Fruit fly (Drosophila melanogaster) whole organism, embryonic: ENCODE results near the gene Cyp310a1.

ENCODE experiments used
- C15 ChIP-seq: fragments of 200-800 bp; sonication (Bioruptor generic); IDR thresholded peaks from 3 replicates; pipeline ENCODE4 v1.3.6; 2022; ENCODE audit warnings: missing biosample characterization, missing genetic modification characterization
- CG10147 ChIP-seq: fragments of 200-800 bp; sonication (Bioruptor generic); optimal IDR thresholded peaks from 2 replicates; lab custom pipeline; 2019; ENCODE audit warnings: missing biosample characterization, mild to moderate bottlenecking, missing genetic modification characterization, moderate library complexity
- CG10431 ChIP-seq: fragments of 200-800 bp; sonication (Bioruptor generic); optimal IDR thresholded peaks from 3 replicates; lab custom pipeline; 2018; ENCODE audit warnings: missing biosample characterization, mild to moderate bottlenecking, missing genetic modification characterization
- CG10959 ChIP-seq: fragments of 200-800 bp; sonication (Bioruptor generic); IDR thresholded peaks from 2 replicates; pipeline ENCODE4 v1.3.6; 2022; ENCODE audit warnings: missing biosample characterization, missing genetic modification characterization
- CG11504 ChIP-seq: fragments of 200-800 bp; sonication (Bioruptor generic); optimal IDR thresholded peaks from 3 replicates; lab custom pipeline; 2019; ENCODE audit warnings: missing biosample characterization, mild to moderate bottlenecking, missing genetic modification characterization, moderate library complexity
- CG11560 ChIP-seq: fragments of 200-800 bp; sonication (Bioruptor generic); IDR thresholded peaks from 3 replicates; pipeline ENCODE4 v1.3.6; 2022; ENCODE audit warnings: missing biosample characterization, missing genetic modification characterization
- CG14710 ChIP-seq: fragments of 200-800 bp; sonication (Bioruptor generic); optimal IDR thresholded peaks from 3 replicates; lab custom pipeline; 2019; ENCODE audit warnings: missing biosample characterization, mild to moderate bottlenecking, missing genetic modification characterization, moderate library complexity
- CG15011 ChIP-seq: fragments of 200-800 bp; sonication (Bioruptor generic); optimal IDR thresholded peaks from 3 replicates; lab custom pipeline; 2018; ENCODE audit warnings: missing biosample characterization, mild to moderate bottlenecking, missing genetic modification characterization
- CG15073 ChIP-seq: fragments of 200-800 bp; sonication (Bioruptor generic); optimal IDR thresholded peaks from 2 replicates; lab custom pipeline; 2016; ENCODE audit warnings: missing biosample characterization, missing genetic modification characterization
- CG17385 ChIP-seq: fragments of 200-800 bp; sonication (Bioruptor generic); optimal IDR thresholded peaks from 3 replicates; lab custom pipeline; 2018; ENCODE audit warnings: missing biosample characterization, mild to moderate bottlenecking, missing genetic modification characterization
- CG18011 ChIP-seq: fragments of 200-800 bp; sonication (Bioruptor generic); optimal IDR thresholded peaks from 2 replicates; lab custom pipeline; 2017; ENCODE audit warnings: missing biosample characterization, missing genetic modification characterization, mild to moderate bottlenecking, moderate library complexity, missing genotype
- CG18764 ChIP-seq: fragments of 200-800 bp; sonication (Bioruptor generic); optimal IDR thresholded peaks from 3 replicates; lab custom pipeline; 2016; ENCODE audit warnings: missing biosample characterization, missing genetic modification characterization
- CG2129 ChIP-seq: fragments of 200-800 bp; sonication (Bioruptor generic); IDR thresholded peaks from 2 replicates; pipeline ENCODE4 v1.3.6; 2022; ENCODE audit warnings: missing biosample characterization, missing genetic modification characterization; ENCODE audit not compliant: partially characterized antibody
- CG4282 ChIP-seq: fragments of 200-800 bp; sonication (Bioruptor generic); optimal IDR thresholded peaks from 2 replicates; lab custom pipeline; 2016; ENCODE audit warnings: missing biosample characterization, missing genetic modification characterization
- CG4328 ChIP-seq: fragments of 200-800 bp; sonication (Bioruptor generic); optimal IDR thresholded peaks from 3 replicates; lab custom pipeline; 2017; ENCODE audit warnings: missing biosample characterization, missing genetic modification reagents, missing genetic modification characterization
- CG4730 ChIP-seq: fragments of 200-800 bp; sonication (Bioruptor generic); IDR thresholded peaks from 2 replicates; pipeline ENCODE4 v1.3.6; 2022; ENCODE audit warnings: missing biosample characterization, missing genetic modification characterization
- CG4820 ChIP-seq: fragments of 200-800 bp; sonication (Bioruptor generic); optimal IDR thresholded peaks from 3 replicates; lab custom pipeline; 2016; ENCODE audit warnings: missing biosample characterization, missing genetic modification characterization
- CG7786 ChIP-seq: fragments of 200-800 bp; sonication (Bioruptor generic); optimal IDR thresholded peaks from 2 replicates; lab custom pipeline; 2016; ENCODE audit warnings: missing biosample characterization, missing genetic modification characterization
- CG8924 ChIP-seq: fragments of 200-800 bp; optimal IDR thresholded peaks from 3 replicates; lab custom pipeline; 2019; ENCODE audit warnings: missing biosample characterization, mild to moderate bottlenecking, missing genetic modification characterization, moderate library complexity
- CG9215 ChIP-seq: fragments of 200-800 bp; sonication (Bioruptor generic); IDR thresholded peaks from 2 replicates; pipeline ENCODE4 v1.3.6; 2022; ENCODE audit warnings: missing biosample characterization, missing genetic modification characterization
- CoRest ChIP-seq: fragments of 200-800 bp; sonication (Bioruptor generic); optimal IDR thresholded peaks from 3 replicates; lab custom pipeline; 2018; ENCODE audit warnings: missing biosample characterization, mild to moderate bottlenecking, missing genetic modification characterization, moderate library complexity
- Dfd ChIP-seq, 2 experiments: fragments of >200 bp; optimal IDR thresholded peaks; 2 replicates each; lab custom pipeline; 2017; ENCODE audit warnings: missing biosample characterization in 2 of 2, missing genetic modification characterization in 2 of 2
- Dip2 ChIP-seq: fragments of 200-800 bp; sonication (Bioruptor generic); IDR thresholded peaks from 2 replicates; pipeline ENCODE4 v1.3.6; 2022; ENCODE audit warnings: missing biosample characterization, missing genetic modification characterization
- Doc3 ChIP-seq: fragments of 200-800 bp; sonication (Bioruptor generic); IDR thresholded peaks from 3 replicates; pipeline ENCODE4 v1.3.6; 2022; ENCODE audit warnings: missing biosample characterization, missing genetic modification characterization; ENCODE audit not compliant: partially characterized antibody
- Hmx ChIP-seq: fragments of 200-800 bp; sonication (Bioruptor generic); optimal IDR thresholded peaks from 2 replicates; lab custom pipeline; 2016; ENCODE audit warnings: missing biosample characterization, missing genetic modification characterization
- Hr3 ChIP-seq: fragments of 200-800 bp; sonication (Bioruptor generic); optimal IDR thresholded peaks from 3 replicates; lab custom pipeline; 2016; ENCODE audit warnings: missing biosample characterization, missing genetic modification characterization
- Jarid2 ChIP-seq: fragments of 200-800 bp; sonication (Bioruptor generic); optimal IDR thresholded peaks from 3 replicates; lab custom pipeline; 2017; ENCODE audit warnings: mild to moderate bottlenecking, missing biosample characterization, missing genetic modification reagents, missing genetic modification characterization
- NK7.1 ChIP-seq: fragments of 200-800 bp; sonication (Bioruptor generic); optimal IDR thresholded peaks from 3 replicates; lab custom pipeline; 2016; ENCODE audit warnings: missing biosample characterization, missing genetic modification characterization
- Sin3A ChIP-seq: fragments of >200 bp; optimal IDR thresholded peaks from 2 replicates; lab custom pipeline; 2018
- Usf ChIP-seq: fragments of 200-800 bp; sonication (Bioruptor generic); optimal IDR thresholded peaks from 2 replicates; lab custom pipeline; 2017; ENCODE audit warnings: missing genotype, missing biosample characterization, missing genetic modification characterization
- Xrp1 ChIP-seq: fragments of 200-800 bp; sonication (Bioruptor generic); IDR thresholded peaks from 2 replicates; pipeline ENCODE4 v1.3.6; 2022; ENCODE audit warnings: missing biosample characterization, missing genetic modification characterization
- ac ChIP-seq: fragments of 200-800 bp; sonication (Bioruptor generic); optimal IDR thresholded peaks from 3 replicates; lab custom pipeline; 2017; ENCODE audit warnings: missing biosample characterization, mild to moderate bottlenecking, missing genetic modification characterization
- ato ChIP-seq: fragments of 200-800 bp; sonication (Bioruptor generic); IDR thresholded peaks from 2 replicates; pipeline ENCODE4 v1.3.6; 2022; ENCODE audit warnings: missing biosample characterization, missing genetic modification characterization; ENCODE audit not compliant: partially characterized antibody
- ci ChIP-seq: fragments of 200-800 bp; sonication (Bioruptor generic); IDR thresholded peaks from 3 replicates; pipeline ENCODE4 v1.3.6; 2022; ENCODE audit warnings: missing biosample characterization, missing genetic modification characterization
- crol ChIP-seq: fragments of 200-800 bp; sonication (Bioruptor generic); IDR thresholded peaks from 2 replicates; pipeline ENCODE4 v1.3.6; 2022; ENCODE audit warnings: missing biosample characterization, missing genetic modification characterization
- dati ChIP-seq: fragments of 200-800 bp; sonication (Bioruptor generic); IDR thresholded peaks from 2 replicates; pipeline ENCODE4 v1.3.6; 2022; ENCODE audit warnings: missing biosample characterization, missing genetic modification characterization
- dm ChIP-seq: fragments of 200-800 bp; sonication (Bioruptor generic); optimal IDR thresholded peaks from 3 replicates; lab custom pipeline; 2016; ENCODE audit warnings: missing biosample characterization, missing genetic modification characterization
- exex ChIP-seq: fragments of 200-800 bp; sonication (Bioruptor generic); optimal IDR thresholded peaks from 4 replicates; lab custom pipeline; 2018; ENCODE audit warnings: missing biosample characterization, mild to moderate bottlenecking, missing genetic modification characterization, moderate library complexity
- gsb ChIP-seq: fragments of 200-800 bp; sonication (Bioruptor generic); IDR thresholded peaks from 2 replicates; pipeline ENCODE4 v1.3.6; 2022; ENCODE audit warnings: missing biosample characterization, missing genetic modification characterization
- hkb ChIP-seq, 2 experiments: fragments of 200-800 bp in 1 of 2; fragments of >200 bp in 1 of 2; sonication (Bioruptor generic) in 1 of 2; IDR thresholded peaks in 1 of 2; optimal IDR thresholded peaks in 1 of 2; 2 replicates each; pipeline versions ENCODE4 v1.3.6 to Lab custom; 2017 to 2022; ENCODE audit warnings: missing biosample characterization in 1 of 2, missing genetic modification characterization in 1 of 2
- jigr1 ChIP-seq: fragments of 200-800 bp; sonication (Bioruptor generic); IDR thresholded peaks from 3 replicates; pipeline ENCODE4 v1.3.6; 2022; ENCODE audit warnings: missing biosample characterization, missing genetic modification characterization
- jumu ChIP-seq: fragments of 200-800 bp; sonication (Bioruptor generic); optimal IDR thresholded peaks from 3 replicates; lab custom pipeline; 2016; ENCODE audit warnings: missing biosample characterization, missing genetic modification characterization
- lov ChIP-seq, 2 experiments: fragments of 200-800 bp in 1 of 2; fragments of >200 bp in 1 of 2; sonication (Bioruptor generic) in 1 of 2; IDR thresholded peaks in 1 of 2; optimal IDR thresholded peaks in 1 of 2; 2 replicates in 1 of 2; 3 replicates in 1 of 2; pipeline versions ENCODE4 v1.3.6 to Lab custom; 2017 to 2022; ENCODE audit warnings: missing biosample characterization in 1 of 2, missing genetic modification characterization in 1 of 2
- nau ChIP-seq: fragments of 200-800 bp; sonication (Bioruptor generic); optimal IDR thresholded peaks from 3 replicates; lab custom pipeline; 2017; ENCODE audit warnings: missing biosample characterization, mild to moderate bottlenecking, missing genetic modification characterization, missing genetic modification reagents
- nerfin-1 ChIP-seq: fragments of 200-800 bp; sonication (Bioruptor generic); optimal IDR thresholded peaks from 3 replicates; lab custom pipeline; 2019; ENCODE audit warnings: missing biosample characterization, mild to moderate bottlenecking, missing genetic modification characterization, moderate library complexity
- oc ChIP-seq: fragments of 200-800 bp; sonication (Bioruptor generic); optimal IDR thresholded peaks from 2 replicates; lab custom pipeline; 2018; ENCODE audit warnings: missing biosample characterization, mild to moderate bottlenecking, missing genetic modification characterization, moderate library complexity
- otp ChIP-seq: fragments of 200-800 bp; sonication (Bioruptor generic); IDR thresholded peaks from 3 replicates; pipeline ENCODE4, ENCODE4 v1.3.6; 2022; ENCODE audit warnings: missing biosample characterization, missing genetic modification characterization
- ranshi ChIP-seq: fragments of 200-800 bp; sonication (Bioruptor generic); IDR thresholded peaks from 2 replicates; pipeline ENCODE4 v1.3.6; 2022; ENCODE audit warnings: missing biosample characterization, missing genetic modification characterization
- slbo ChIP-seq: fragments of 200-800 bp; sonication (Bioruptor generic); IDR thresholded peaks from 2 replicates; pipeline ENCODE4 v1.3.6; 2022; ENCODE audit warnings: missing biosample characterization, missing genetic modification characterization
- tap ChIP-seq: fragments of 200-800 bp; optimal IDR thresholded peaks from 3 replicates; lab custom pipeline; 2019; ENCODE audit warnings: missing biosample characterization, mild to moderate bottlenecking, missing genetic modification characterization, moderate library complexity
- tx ChIP-seq: fragments of 200-800 bp; sonication (Bioruptor generic); optimal IDR thresholded peaks from 2 replicates; lab custom pipeline; 2016; ENCODE audit warnings: missing biosample characterization, missing genetic modification characterization

The Cyp310a1 gene

DNA sequence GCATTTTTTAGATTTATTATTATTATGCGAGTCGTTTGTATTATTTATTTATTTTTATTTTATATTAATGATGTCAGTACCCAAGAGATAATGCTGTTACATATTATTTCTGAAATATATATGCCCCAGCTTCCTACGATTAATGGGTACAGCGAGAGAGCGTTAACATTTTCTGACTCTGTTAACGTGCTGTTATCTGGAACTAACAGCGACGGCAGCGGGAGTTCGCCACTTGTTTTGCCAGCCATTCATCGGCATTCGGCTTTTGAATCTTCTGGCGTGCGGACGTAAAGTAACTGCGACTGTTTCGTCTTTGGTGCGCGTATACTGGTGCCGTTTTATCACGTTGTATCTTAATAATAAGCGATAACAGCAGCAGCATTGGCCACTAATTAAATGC is 35.8 kb downstream of the Cyp310a1 start, which contains the start of gene MESR3 (continued):
- peak; percentile 77 for TF ChIP-seq ranshi (GFP tag; lab: Robert Waterston, UW)
- TF ChIP-seq Jarid2 (GFP tag; lab: Kevin White, UChicago) = peak; percentile 95
- peak; percentile 66 for TF ChIP-seq nerfin-1 (tag; lab: Kevin White, UChicago)
- no peak for TF ChIP-seq CG4282
- no peak for TF ChIP-seq dm
- no peak for TF ChIP-seq gsb (GFP tag; lab: Robert Waterston, UW)
- TF ChIP-seq CG4328 (GFP tag; lab: Kevin White, UChicago) = peak; percentile 66
- peak; percentile 77 for TF ChIP-seq CG8924 (tag; lab: Kevin White, UChicago)
- TF ChIP-seq Dip2 (GFP tag; lab: Robert Waterston, UW) = no peak
- TF ChIP-seq ac (GFP tag; lab: Kevin White, UChicago) = no peak
- TF ChIP-seq tap (tag; lab: Kevin White, UChicago) = peak; percentile 78
- no peak for TF ChIP-seq jigr1 (GFP tag; lab: Robert Waterston, UW)
- TF ChIP-seq CG18011 (GFP tag; lab: Kevin White, UChicago) = no peak
- peak; percentile 85 for TF ChIP-seq CG11504
- TF ChIP-seq Usf = no peak
- TF ChIP-seq dati (GFP tag; lab: Robert Waterston, UW) = no peak
- TF ChIP-seq C15 = no peak
- TF ChIP-seq CG15073 = no peak
- TF ChIP-seq CG10431 (GFP tag; lab: Kevin White, UChicago) = no peak
- no peak for TF ChIP-seq Hmx (GFP tag; lab: Kevin White, UChicago)
- no peak for TF ChIP-seq Dfd (GFP tag; optimal IDR thresholded peaks at IDR 0.05; lab: Kevin White, UChicago)
- peak; percentile 90 for TF ChIP-seq Xrp1 (GFP tag; lab: Robert Waterston, UW)
- TF ChIP-seq CG2129 (GFP tag; lab: Robert Waterston, UW) = no peak
- TF ChIP-seq CG9215 (GFP tag; lab: Robert Waterston, UW) = no peak; the same call in 1 of the 2 replicates
- peak; percentile 66 for TF ChIP-seq exex (tag; lab: Kevin White, UChicago)
- no peak for TF ChIP-seq jumu
- no peak for TF ChIP-seq nau (GFP tag; lab: Kevin White, UChicago)
- peak; percentile 31 for TF ChIP-seq Hr3
- peak; percentile 66 for TF ChIP-seq CG10147 (GFP tag; lab: Kevin White, UChicago)
- no peak for TF ChIP-seq tx (GFP tag; lab: Kevin White, UChicago)
- no peak for TF ChIP-seq CG7786 (GFP tag; lab: Kevin White, UChicago)
- TF ChIP-seq slbo (GFP tag; lab: Robert Waterston, UW) = peak; percentile 69
- TF ChIP-seq CG15011 (GFP tag; lab: Kevin White, UChicago) = peak; percentile 10
- TF ChIP-seq CoRest (tag; lab: Kevin White, UChicago) = peak; percentile 74
- TF ChIP-seq CG18764 (GFP tag; lab: Kevin White, UChicago) = peak; percentile 66
- peak; percentile 79 for TF ChIP-seq oc (tag; lab: Kevin White, UChicago)
- peak; percentile 43; the same call in 2 of the 3 replicates for TF ChIP-seq otp (GFP tag; lab: Robert Waterston, UW)
- TF ChIP-seq crol = no peak
- peak; percentile 85 for TF ChIP-seq ci (GFP tag; lab: Robert Waterston, UW)
- TF ChIP-seq Doc3 (GFP tag; lab: Robert Waterston, UW) = no peak
- TF ChIP-seq CG10959 (GFP tag; lab: Robert Waterston, UW) = 0 out of 2 replicates have a peak, but pooled peaks have one; percentile 6
- TF ChIP-seq CG14710 (tag; lab: Kevin White, UChicago) = peak; percentile 74
- no peak for TF ChIP-seq hkb (optimal IDR thresholded peaks at IDR 0.05; lab: Kevin White, UChicago)
- peak; percentile 88 for TF ChIP-seq hkb (GFP tag; IDR thresholded peaks at IDR 0.05; lab: Robert Waterston, UW)
- TF ChIP-seq CG11560 (tag; lab: Robert Waterston, UW) = no peak
- no peak for TF ChIP-seq NK7.1 (GFP tag; lab: Kevin White, UChicago)
- TF ChIP-seq CG4730 (GFP tag; lab: Robert Waterston, UW) = no peak
- no peak for TF ChIP-seq lov (optimal IDR thresholded peaks at IDR 0.05; lab: Kevin White, UChicago)
- TF ChIP-seq lov (GFP tag; IDR thresholded peaks at IDR 0.05; lab: Robert Waterston, UW) = 0 out of 3 replicates have a peak, but pooled peaks have one; percentile 18
- TF ChIP-seq Sin3A (lab: Kevin White, UChicago) = no peak
- TF ChIP-seq CG17385 (GFP tag; lab: Kevin White, UChicago) = peak; percentile 49
- TF ChIP-seq CG4820 = peak; percentile 51
- TF ChIP-seq ato (GFP tag; lab: Robert Waterston, UW) = no peak; the same call in 1 of the 2 replicates
